Fruit fly (Drosophila melanogaster) whole organism: Measurements from ENCODE around the gene 4E-T.
"Not testable (repeated sequence)": the region's sequence is repeated elsewhere in the genome, so short reads cannot be mapped to it uniquely, and the experiment has no call there.

Experiments used
- CG8478 ChIP-seq: fragments of >200 bp; optimal IDR thresholded peaks from 2 replicates; lab custom pipeline; 2018; ENCODE audit warnings: inconsistent platforms
- Dll ChIP-seq: fragments of >200 bp; optimal IDR thresholded peaks from 2 replicates; lab custom pipeline; 2017
- EcR ChIP-seq, 2 experiments: fragments of >200 bp; optimal IDR thresholded peaks; 2 replicates each; lab custom pipeline; 2017; ENCODE audit warnings: missing biosample characterization in 2 of 2, missing genetic modification characterization in 2 of 2, missing genetic modification reagents in 2 of 2
- pan ChIP-seq: fragments of >200 bp; optimal IDR thresholded peaks from 2 replicates; lab custom pipeline; 2017
- psq ChIP-seq: fragments of >200 bp; optimal IDR thresholded peaks from 2 replicates; lab custom pipeline; 2017
- usp ChIP-seq: fragments of >200 bp; optimal IDR thresholded peaks from 2 replicates; lab custom pipeline; 2017; ENCODE audit warnings: missing biosample characterization, missing genetic modification characterization, mixed read lengths

4E-T gene

DNA sequence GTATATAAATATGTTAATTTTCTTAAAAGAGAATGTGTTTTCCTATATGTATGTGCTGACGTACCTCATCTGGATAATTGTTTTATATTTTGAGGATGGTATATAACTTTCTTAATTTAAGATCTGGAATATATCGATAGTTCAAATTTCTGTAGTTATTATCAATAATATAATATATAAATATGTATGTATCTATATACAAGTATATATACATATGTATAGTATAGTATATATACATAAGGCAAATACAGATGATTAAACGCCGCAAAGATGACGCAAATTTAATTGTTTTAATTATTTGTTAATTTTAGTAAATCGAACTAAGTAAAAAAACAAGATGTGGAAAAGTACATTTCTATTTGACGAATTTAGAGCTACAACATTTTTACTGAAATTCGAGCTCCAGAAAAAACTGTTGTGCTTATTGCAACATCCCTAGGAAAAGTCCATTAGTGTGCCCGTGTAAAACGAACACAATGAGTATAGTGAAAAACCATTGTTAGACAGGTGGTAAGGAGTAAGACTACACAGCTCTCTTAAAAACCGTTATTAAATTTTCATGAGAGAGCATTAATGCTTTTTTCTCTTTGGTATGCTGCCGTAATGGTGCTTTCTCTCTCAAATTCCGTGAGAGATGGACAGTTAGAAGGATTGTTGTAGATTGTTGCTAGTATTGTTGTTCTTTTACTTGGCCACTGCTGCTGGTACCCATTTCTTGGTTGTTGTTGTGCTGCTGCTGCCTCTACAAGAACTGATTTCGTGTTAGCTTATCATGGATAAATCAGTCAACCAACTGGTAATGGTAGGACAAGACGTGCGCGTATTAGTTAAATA, 21.9 kb downstream of the 4E-T start, which contains the start of gene mGluR:
Gene mGluR (plus strand): TSS at position 784 of the 834 bp plus-strand sequence.
- no peak for TF ChIP-seq EcR (GFP tag; optimal IDR thresholded peaks at IDR 0.05; lab: Kevin White, UChicago)
- TF ChIP-seq Dll (lab: Kevin White, UChicago) = no peak
- no peak for TF ChIP-seq psq
- no peak for TF ChIP-seq pan (lab: Kevin White, UChicago)
- TF ChIP-seq CG8478 = no peak
- no peak for TF ChIP-seq usp

DNA sequence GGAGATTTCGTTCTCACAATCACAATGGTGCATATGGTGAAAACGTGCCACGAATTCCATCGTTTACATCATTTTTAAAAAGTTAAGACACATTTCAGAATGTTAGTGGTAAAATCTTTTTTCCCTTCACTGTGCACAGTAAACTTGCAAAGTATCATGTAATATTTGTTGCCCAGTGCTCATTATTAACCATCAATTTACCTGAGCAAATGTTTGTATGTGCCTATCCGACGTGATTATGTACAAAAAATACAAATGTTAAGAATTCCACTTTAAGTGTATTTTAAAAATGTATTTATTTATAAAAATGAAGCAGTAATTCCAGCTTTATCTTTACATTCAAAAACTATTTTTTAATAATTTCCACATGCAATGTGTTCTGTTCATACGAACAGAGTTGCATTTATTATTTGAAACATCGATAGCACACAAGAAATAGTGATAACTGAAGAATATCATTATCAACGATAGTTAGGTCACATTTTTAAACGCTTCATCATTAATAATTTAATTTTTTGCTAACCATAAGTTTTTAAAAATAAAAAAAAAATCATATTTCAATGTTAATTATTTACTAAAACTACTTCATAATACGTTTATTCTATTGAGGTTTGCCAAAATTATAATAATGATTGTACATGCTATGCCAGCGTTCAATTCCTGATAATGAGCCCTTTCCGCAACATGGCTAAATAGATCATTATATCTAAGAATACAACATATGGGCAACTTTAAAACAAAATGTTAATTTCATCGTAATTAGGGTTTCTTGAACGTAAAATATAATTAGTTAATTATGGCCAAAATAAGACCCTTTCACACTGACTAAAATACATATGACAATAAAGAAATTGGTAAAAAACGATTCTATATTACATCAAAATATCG, 27.6 kb downstream of the 4E-T start, which contains the start of gene eIF4G1:
Gene eIF4G1 (minus strand): TSS at position 405 of the 888 bp plus-strand sequence.
- no peak for TF ChIP-seq EcR (GFP tag; optimal IDR thresholded peaks at IDR 0.05; lab: Kevin White, UChicago)

DNA sequence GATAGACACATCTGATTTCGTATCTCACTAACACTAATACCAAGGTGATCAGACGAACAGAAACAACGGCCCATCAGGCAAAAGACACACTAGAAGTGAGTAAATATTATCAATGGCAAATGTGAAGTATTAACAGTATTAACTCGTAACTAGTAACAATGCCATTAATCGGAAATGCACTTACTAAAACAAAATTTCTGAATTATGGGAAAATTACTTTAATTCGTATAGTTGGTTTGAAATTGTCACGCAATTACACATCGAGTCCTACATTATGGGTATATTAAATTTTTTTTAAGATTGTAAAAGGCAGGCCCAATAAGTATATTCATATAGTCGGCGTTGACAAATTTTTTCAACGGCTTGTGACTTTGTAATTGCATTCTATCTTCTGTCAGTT, 35.6 kb downstream of the 4E-T start:
- TF ChIP-seq EcR (GFP tag; optimal IDR thresholded peaks at IDR 0.05; lab: Kevin White, UChicago) = no peak
- no peak for TF ChIP-seq pan (lab: Kevin White, UChicago)
- no peak for TF ChIP-seq CG8478
- TF ChIP-seq usp = no peak
- TF ChIP-seq psq = no peak
- TF ChIP-seq Dll (lab: Kevin White, UChicago) = no peak

- not testable (repeated sequence) for TF ChIP-seq CG8478; pan (lab: Kevin White, UChicago); Dll (lab: Kevin White, UChicago)
Observed at dm6 chr4:912231-912630, 46.0 kb downstream of the 4E-T start, which contains the start of gene unc-13. unc-13 (minus strand) TSS chr4:912331.

dm6 chr4:909134-909533, 49.1 kb downstream of the 4E-T start:
- TF ChIP-seq CG8478 (no peak), usp (no peak), Dll (lab: Kevin White, UChicago) (no peak)

DNA sequence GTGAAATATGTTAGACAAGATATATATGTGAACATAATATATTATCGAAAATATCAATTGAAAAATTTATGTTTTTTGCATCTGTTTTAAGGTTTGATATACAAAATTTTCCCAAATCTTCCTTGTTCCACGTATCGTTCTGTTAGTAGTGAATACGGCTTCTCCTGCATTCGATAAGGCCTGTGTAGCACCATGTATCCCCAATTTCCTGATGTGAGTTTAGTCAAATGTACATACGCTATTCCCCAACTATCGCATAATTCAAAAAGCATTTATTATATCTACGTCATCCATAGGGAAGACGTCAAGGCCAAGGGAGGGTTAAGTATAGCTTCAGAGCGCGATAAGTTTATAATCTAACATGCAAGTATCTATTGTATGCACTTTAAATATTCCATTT, 53.5 kb downstream of the 4E-T start:
- TF ChIP-seq psq = no peak
- TF ChIP-seq usp = no peak
- no peak for TF ChIP-seq pan (lab: Kevin White, UChicago)
- no peak for TF ChIP-seq CG8478
- TF ChIP-seq EcR (GFP tag; optimal IDR thresholded peaks at IDR 0.05; lab: Kevin White, UChicago) = no peak
- no peak for TF ChIP-seq Dll (lab: Kevin White, UChicago)
